Worm (Caenorhabditis elegans) whole organism, L4 larva: ENCODE data around the gene madf-11.

Source experiments
- aly-2 ChIP-seq: sonication (generic microtip); optimal IDR thresholded peaks from 2 replicates; lab custom pipeline; 2018; ENCODE audit warnings: missing biosample characterization, missing genetic modification characterization
- ama-1 ChIP-seq: fragments of 150-350 bp; optimal IDR thresholded peaks from 2 replicates; lab custom pipeline; 2014; ENCODE audit warnings: inconsistent platforms, mixed read lengths
- attf-4 ChIP-seq: sonication (generic microtip); optimal IDR thresholded peaks from 3 replicates; lab custom pipeline; 2017; ENCODE audit warnings: missing biosample characterization, missing genetic modification characterization
- ceh-82 ChIP-seq: sonication (generic microtip); optimal IDR thresholded peaks from 2 replicates; lab custom pipeline; 2017; ENCODE audit warnings: missing biosample characterization, missing genetic modification characterization
- dve-1 ChIP-seq: sonication (generic microtip); optimal IDR thresholded peaks from 2 replicates; lab custom pipeline; 2017; ENCODE audit warnings: antibody characterized with exemption, mild to moderate bottlenecking, missing genetic modification characterization, missing compliant biosample characterization; ENCODE audit not compliant: insufficient read depth
- fos-1 ChIP-seq: fragments of 150-350 bp; optimal IDR thresholded peaks from 2 replicates; lab custom pipeline; 2014; ENCODE audit warnings: missing biosample characterization, missing genetic modification characterization
- lin-39 ChIP-seq: fragments of 150-350 bp; optimal IDR thresholded peaks from 2 replicates; lab custom pipeline; 2014; ENCODE audit warnings: missing biosample characterization, missing genetic modification reagents, missing genetic modification characterization
- nhr-28 ChIP-seq: fragments of 150-350 bp; optimal IDR thresholded peaks from 2 replicates; lab custom pipeline; 2014; ENCODE audit warnings: missing biosample characterization, missing genetic modification characterization
- nhr-77 ChIP-seq: fragments of 150-350 bp; optimal IDR thresholded peaks from 2 replicates; lab custom pipeline; 2014; ENCODE audit warnings: missing biosample characterization, missing genetic modification characterization
- snpc-4 ChIP-seq: fragments of 150-350 bp; optimal IDR thresholded peaks from 2 replicates; lab custom pipeline; 2014; ENCODE audit warnings: missing biosample characterization, missing genetic modification characterization
- tra-1 ChIP-seq: fragments of 200-800 bp; sonication (Bioruptor generic); IDR thresholded peaks from 2 replicates; pipeline ENCODE4 v1.3.6; 2022; ENCODE audit warnings: missing genetic modification reagents, missing genetic modification characterization, missing compliant biosample characterization
- unc-62 ChIP-seq, 3 experiments: fragments of 150-350 bp in 1 of 3; sonication (generic microtip); optimal IDR thresholded peaks in 2 of 3; peaks in 1 of 3; 1 replicate in 1 of 3; 2 replicates in 2 of 3; lab custom pipeline; 2014 to 2017; ENCODE audit warnings: missing biosample characterization in 3 of 3, missing genetic modification characterization in 3 of 3, missing genetic modification reagents in 3 of 3, missing genotype in 1 of 3
- zip-11 ChIP-seq: fragments of 200-800 bp; sonication (Bioruptor generic); IDR thresholded peaks from 2 replicates; pipeline ENCODE4 v1.3.6; 2022; ENCODE audit warnings: missing genetic modification characterization, missing compliant biosample characterization

ce11 chrIII:5595445-5595844 is 7.8 kb downstream of the madf-11 start, which contains the start of gene ced-6:
- TF ChIP-seq nhr-77 (tag; lab: Kevin White, UChicago) (no peak), zip-11 (GFP tag; lab: Robert Waterston, UW) (no peak), ama-1 (no peak), ceh-82 (tag; lab: Kevin White, UChicago) (no peak), lin-39 (tag; lab: Kevin White, UChicago) (no peak), dve-1 (tag; lab: Kevin White, UChicago) (peak; percentile 9), snpc-4 (tag; lab: Kevin White, UChicago) (no peak), attf-4 (tag; lab: Kevin White, UChicago) (no peak), aly-2 (tag; lab: Kevin White, UChicago) (no peak), tra-1 (GFP tag; lab: Robert Waterston, UW) (no peak), unc-62 (GFP tag; optimal IDR thresholded peaks at IDR 0.05 in 1 of 2; lab: Kevin White, UChicago) (no peak), unc-62 (tag; optimal IDR thresholded peaks at IDR 0.05; lab: Kevin White, UChicago) (no peak), fos-1 (tag; lab: Kevin White, UChicago) (no peak), nhr-28 (tag; lab: Kevin White, UChicago) (no peak)
